Fruit fly (Drosophila melanogaster) whole organism, embryonic: ENCODE results near the gene Act87E.

Experiments used
- Abd-B ChIP-seq: fragments of 200-800 bp; sonication (Bioruptor generic); optimal IDR thresholded peaks from 2 replicates; lab custom pipeline; 2018; ENCODE audit warnings: missing biosample characterization, mild to moderate bottlenecking, missing genetic modification characterization, moderate library complexity
- CG10654 ChIP-seq: fragments of 200-800 bp; sonication (Bioruptor generic); optimal IDR thresholded peaks from 2 replicates; lab custom pipeline; 2016; ENCODE audit warnings: missing biosample characterization, missing genetic modification characterization
- CG11560 ChIP-seq: fragments of 200-800 bp; sonication (Bioruptor generic); IDR thresholded peaks from 3 replicates; pipeline ENCODE4 v1.3.6; 2022; ENCODE audit warnings: missing biosample characterization, missing genetic modification characterization
- CG11695 ChIP-seq: fragments of 200-800 bp; sonication (Bioruptor generic); IDR thresholded peaks from 3 replicates; pipeline ENCODE4 v1.3.6; 2022; ENCODE audit warnings: missing biosample characterization, missing genetic modification characterization
- CG12744 ChIP-seq: fragments of 200-800 bp; sonication (Bioruptor generic); optimal IDR thresholded peaks from 2 replicates; lab custom pipeline; 2016; ENCODE audit warnings: missing biosample characterization, missing genetic modification characterization
- CG13296 ChIP-seq: fragments of 200-800 bp; sonication (Bioruptor generic); optimal IDR thresholded peaks from 3 replicates; lab custom pipeline; 2018; ENCODE audit warnings: missing biosample characterization, mild to moderate bottlenecking, missing genetic modification characterization
- CG13894 ChIP-seq: fragments of 200-800 bp; sonication (Bioruptor generic); optimal IDR thresholded peaks from 3 replicates; lab custom pipeline; 2018; ENCODE audit warnings: missing biosample characterization, mild to moderate bottlenecking, missing genetic modification characterization, moderate library complexity
- CG15601 ChIP-seq: fragments of 200-800 bp; sonication (Bioruptor generic); optimal IDR thresholded peaks from 3 replicates; lab custom pipeline; 2019; ENCODE audit warnings: missing biosample characterization, mild to moderate bottlenecking, missing genetic modification characterization, moderate library complexity
- CG2120 ChIP-seq: fragments of 200-800 bp; sonication (Bioruptor generic); optimal IDR thresholded peaks from 3 replicates; lab custom pipeline; 2016; ENCODE audit warnings: missing biosample characterization, missing genetic modification characterization
- CG34376 ChIP-seq: fragments of 200-800 bp; sonication (Bioruptor generic); optimal IDR thresholded peaks from 2 replicates; lab custom pipeline; 2018; ENCODE audit warnings: missing biosample characterization, mild to moderate bottlenecking, missing genetic modification characterization
- CG3838 ChIP-seq: fragments of 200-800 bp; sonication (Bioruptor generic); optimal IDR thresholded peaks from 3 replicates; lab custom pipeline; 2016; ENCODE audit warnings: missing biosample characterization, missing genetic modification characterization
- CG8765 ChIP-seq: fragments of 200-800 bp; sonication (Bioruptor generic); IDR thresholded peaks from 2 replicates; pipeline ENCODE4 v1.3.6; 2022; ENCODE audit warnings: missing biosample characterization, missing genetic modification characterization
- CG9727 ChIP-seq: fragments of 200-800 bp; sonication (Bioruptor generic); optimal IDR thresholded peaks from 3 replicates; lab custom pipeline; 2017; ENCODE audit warnings: missing biosample characterization, mild to moderate bottlenecking, missing genetic modification characterization
- CkIIα-i1 ChIP-seq: fragments of 200-800 bp; sonication (Bioruptor generic); IDR thresholded peaks from 2 replicates; pipeline ENCODE4 v1.3.6; 2022; ENCODE audit warnings: missing biosample characterization, missing genetic modification characterization
- Dll ChIP-seq: fragments of 200-800 bp; sonication (Bioruptor generic); IDR thresholded peaks from 4 replicates; pipeline ENCODE4 v1.3.6; 2022; ENCODE audit warnings: missing biosample characterization, missing genetic modification characterization; ENCODE audit not compliant: partially characterized antibody
- Gug ChIP-seq: fragments of 200-800 bp; sonication (Bioruptor generic); IDR thresholded peaks from 4 replicates; pipeline ENCODE4 v1.3.6; 2022; ENCODE audit warnings: missing biosample characterization, missing genetic modification characterization
- Hr78 ChIP-seq, 2 experiments: fragments of 200-800 bp in 1 of 2; fragments of >200 bp in 1 of 2; sonication (Bioruptor generic) in 1 of 2; optimal IDR thresholded peaks; 2 replicates each; lab custom pipeline; 2017 to 2019; ENCODE audit warnings: missing biosample characterization in 2 of 2, missing genetic modification characterization in 2 of 2, mild to moderate bottlenecking in 1 of 2, moderate library complexity in 1 of 2
- Jarid2 ChIP-seq: fragments of 200-800 bp; sonication (Bioruptor generic); optimal IDR thresholded peaks from 3 replicates; lab custom pipeline; 2017; ENCODE audit warnings: mild to moderate bottlenecking, missing biosample characterization, missing genetic modification reagents, missing genetic modification characterization
- Med ChIP-seq: fragments of 200-800 bp; sonication (Bioruptor generic); peaks from one replicate; lab custom pipeline; 2016; ENCODE audit warnings: missing biosample characterization, missing genetic modification characterization, mild to moderate bottlenecking, inconsistent platforms, moderate library complexity
- NFAT ChIP-seq: fragments of 200-800 bp; sonication (Bioruptor generic); IDR thresholded peaks from 2 replicates; pipeline ENCODE4 v1.3.6; 2022; ENCODE audit warnings: missing biosample characterization, missing genetic modification characterization
- NK7.1 ChIP-seq: fragments of 200-800 bp; sonication (Bioruptor generic); optimal IDR thresholded peaks from 3 replicates; lab custom pipeline; 2016; ENCODE audit warnings: missing biosample characterization, missing genetic modification characterization
- Nf-YA ChIP-seq: fragments of 200-800 bp; sonication (Bioruptor generic); IDR thresholded peaks from 2 replicates; pipeline ENCODE4 v1.3.6; 2022; ENCODE audit warnings: missing biosample characterization, missing genetic modification characterization
- Pdp1 ChIP-seq, 2 experiments: fragments of 200-800 bp; sonication (Bioruptor generic); optimal IDR thresholded peaks; 3 replicates each; lab custom pipeline; 2016; ENCODE audit warnings: missing biosample characterization in 2 of 2, missing genetic modification characterization in 2 of 2, mild to moderate bottlenecking in 1 of 2, moderate library complexity in 1 of 2
- Trl ChIP-seq, 3 experiments: fragments of >200 bp in 2 of 3; fragments of 200-800 bp in 1 of 3; sonication (Bioruptor generic) in 1 of 3; optimal IDR thresholded peaks; 2 replicates in 1 of 3; 3 replicates in 2 of 3; lab custom pipeline; 2016 to 2017; ENCODE audit warnings: missing biosample characterization in 1 of 3, missing genetic modification characterization in 1 of 3
- Vsx1 ChIP-seq: fragments of 200-800 bp; sonication (Bioruptor generic); optimal IDR thresholded peaks from 2 replicates; lab custom pipeline; 2017; ENCODE audit warnings: missing biosample characterization, mild to moderate bottlenecking, missing genetic modification characterization, missing genetic modification reagents
- YL-1 ChIP-seq: fragments of 200-800 bp; sonication (Bioruptor generic); optimal IDR thresholded peaks from 3 replicates; lab custom pipeline; 2017; ENCODE audit warnings: missing biosample characterization, mild to moderate bottlenecking, missing genetic modification characterization
- ap ChIP-seq: fragments of 200-800 bp; sonication (Bioruptor generic); IDR thresholded peaks from 2 replicates; pipeline ENCODE4 v1.3.6; 2022; ENCODE audit warnings: missing biosample characterization, missing genetic modification characterization
- cg ChIP-seq: fragments of 200-800 bp; sonication (Bioruptor generic); optimal IDR thresholded peaks from 3 replicates; lab custom pipeline; 2019; ENCODE audit warnings: missing biosample characterization, mild to moderate bottlenecking, missing genetic modification characterization, moderate library complexity
- chinmo ChIP-seq: fragments of 200-800 bp; sonication (Bioruptor generic); IDR thresholded peaks from 4 replicates; pipeline ENCODE4 v1.3.6; 2022; ENCODE audit warnings: missing biosample characterization, missing genetic modification characterization; ENCODE audit not compliant: partially characterized antibody
- crol ChIP-seq: fragments of 200-800 bp; sonication (Bioruptor generic); IDR thresholded peaks from 2 replicates; pipeline ENCODE4 v1.3.6; 2022; ENCODE audit warnings: missing biosample characterization, missing genetic modification characterization
- dm ChIP-seq: fragments of 200-800 bp; sonication (Bioruptor generic); optimal IDR thresholded peaks from 3 replicates; lab custom pipeline; 2016; ENCODE audit warnings: missing biosample characterization, missing genetic modification characterization
- ems ChIP-seq: fragments of 200-800 bp; sonication (Bioruptor generic); optimal IDR thresholded peaks from 3 replicates; lab custom pipeline; 2016; ENCODE audit warnings: missing biosample characterization, missing genetic modification characterization
- gcm ChIP-seq: fragments of 200-800 bp; sonication (Bioruptor generic); optimal IDR thresholded peaks from 2 replicates; lab custom pipeline; 2019; ENCODE audit warnings: missing biosample characterization, mild to moderate bottlenecking, missing genetic modification characterization, moderate library complexity
- gem ChIP-seq: fragments of 200-800 bp; sonication (Bioruptor generic); optimal IDR thresholded peaks from 2 replicates; lab custom pipeline; 2019; ENCODE audit warnings: missing biosample characterization, mild to moderate bottlenecking, missing genetic modification characterization, moderate library complexity
- grau ChIP-seq: fragments of 200-800 bp; optimal IDR thresholded peaks from 3 replicates; lab custom pipeline; 2019; ENCODE audit warnings: missing biosample characterization, mild to moderate bottlenecking, missing genetic modification characterization, moderate library complexity
- hbn ChIP-seq: fragments of 200-800 bp; sonication (Bioruptor generic); IDR thresholded peaks from 2 replicates; pipeline ENCODE4 v1.3.6; 2022; ENCODE audit warnings: missing biosample characterization, missing genetic modification characterization; ENCODE audit not compliant: partially characterized antibody
- ind ChIP-seq: fragments of 200-800 bp; sonication (Bioruptor generic); optimal IDR thresholded peaks from 3 replicates; lab custom pipeline; 2016; ENCODE audit warnings: missing biosample characterization, missing genetic modification characterization
- knrl ChIP-seq: fragments of 200-800 bp; sonication (Bioruptor generic); IDR thresholded peaks from 3 replicates; pipeline ENCODE4 v1.3.6; 2022; ENCODE audit warnings: missing biosample characterization, missing genetic modification characterization; ENCODE audit not compliant: partially characterized antibody
- maf-S ChIP-seq: fragments of 200-800 bp; sonication (Bioruptor generic); optimal IDR thresholded peaks from 2 replicates; lab custom pipeline; 2016; ENCODE audit warnings: missing biosample characterization, missing genetic modification characterization
- mirr ChIP-seq: fragments of 200-800 bp; sonication (Bioruptor generic); optimal IDR thresholded peaks from 3 replicates; lab custom pipeline; 2018; ENCODE audit warnings: missing biosample characterization, mild to moderate bottlenecking, missing genetic modification characterization
- nmo ChIP-seq: fragments of 200-800 bp; sonication (Bioruptor generic); optimal IDR thresholded peaks from 2 replicates; lab custom pipeline; 2018; ENCODE audit warnings: missing biosample characterization, mild to moderate bottlenecking, missing genetic modification characterization, moderate library complexity
- pros ChIP-seq: fragments of 200-800 bp; sonication (Bioruptor generic); optimal IDR thresholded peaks from 3 replicates; lab custom pipeline; 2019; ENCODE audit warnings: missing biosample characterization, mild to moderate bottlenecking, missing genetic modification characterization, moderate library complexity
- slbo ChIP-seq: fragments of 200-800 bp; sonication (Bioruptor generic); IDR thresholded peaks from 2 replicates; pipeline ENCODE4 v1.3.6; 2022; ENCODE audit warnings: missing biosample characterization, missing genetic modification characterization
- tgo ChIP-seq: fragments of 200-800 bp; sonication (Bioruptor generic); IDR thresholded peaks from 3 replicates; pipeline ENCODE4 v1.3.6; 2022; ENCODE audit warnings: missing biosample characterization, missing genetic modification characterization
- trem ChIP-seq: fragments of 200-800 bp; optimal IDR thresholded peaks from 3 replicates; lab custom pipeline; 2019; ENCODE audit warnings: missing biosample characterization, mild to moderate bottlenecking, missing genetic modification characterization, moderate library complexity
- zen2 ChIP-seq: fragments of 200-800 bp; sonication (Bioruptor generic); IDR thresholded peaks from 3 replicates; pipeline ENCODE4 v1.3.6; 2022; ENCODE audit warnings: missing biosample characterization, missing genetic modification characterization; ENCODE audit not compliant: partially characterized antibody

Act87E gene

DNA sequence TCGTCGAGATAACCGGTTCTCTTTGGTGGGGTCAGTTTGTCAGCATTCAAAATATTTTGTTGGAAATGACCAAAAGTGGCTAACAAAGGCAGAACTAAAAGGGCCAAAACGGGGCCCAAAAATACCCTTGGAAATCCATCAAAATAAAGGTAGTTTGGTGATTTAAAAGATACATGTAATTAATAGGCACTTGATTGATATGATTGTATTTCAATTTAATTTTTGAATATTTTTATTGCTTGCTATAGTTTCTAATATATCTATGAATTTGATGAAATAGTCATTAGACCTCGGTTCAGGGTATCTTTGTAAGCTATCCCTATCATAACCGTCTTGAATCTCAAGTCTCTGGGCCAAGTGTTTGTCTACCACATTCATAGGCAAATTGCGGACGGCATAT is 28.2 kb downstream of the Act87E start (continued):
- TF ChIP-seq CG13894 (tag; lab: Kevin White, UChicago) (peak; percentile 44), CkIIα-i1 (no peak), CG12744 (GFP tag; lab: Kevin White, UChicago) (peak; percentile 41), Vsx1 (peak; percentile 52), chinmo (no peak), Trl (optimal IDR thresholded peaks at IDR 0.05; lab: Kevin White, UChicago) (no peak), Trl (GFP tag; optimal IDR thresholded peaks at IDR 0.05; lab: Kevin White, UChicago) (peak; percentile 64), dm (no peak), hbn (no peak), Nf-YA (GFP tag; lab: Robert Waterston, UW) (no peak), NK7.1 (no peak), trem (tag; lab: Kevin White, UChicago) (peak; percentile 26), zen2 (no peak)

dm6 chr3R:13465705-13466608 is 40.2 kb downstream of the Act87E start:
- peak; percentile 62 for TF ChIP-seq cg (GFP tag; lab: Kevin White, UChicago)
- TF ChIP-seq gcm (GFP tag; lab: Kevin White, UChicago): peak; percentile 63
- TF ChIP-seq ap (GFP tag; lab: Robert Waterston, UW): 0 out of 2 replicates have a peak, but pooled peaks have one; percentile 5
- TF ChIP-seq chinmo: 0 out of 4 replicates have a peak, but pooled peaks have one; percentile 47
- TF ChIP-seq knrl (GFP tag; lab: Robert Waterston, UW): 0 out of 3 replicates have a peak, but pooled peaks have one; percentile 19
- no peak for TF ChIP-seq NFAT (GFP tag; lab: Robert Waterston, UW)
- TF ChIP-seq CG11695 (GFP tag; lab: Robert Waterston, UW): no peak
- TF ChIP-seq maf-S (GFP tag; lab: Kevin White, UChicago): no peak
- no peak for TF ChIP-seq mirr
- 0 out of 2 replicates have a peak, but pooled peaks have one; percentile 58 for TF ChIP-seq crol
- peak; percentile 97 for TF ChIP-seq CG15601 (tag; lab: Kevin White, UChicago)
- peak; percentile 9 for TF ChIP-seq pros (GFP tag; lab: Kevin White, UChicago)
- no peak for TF ChIP-seq tgo
- TF ChIP-seq ems (GFP tag; lab: Kevin White, UChicago): no peak
- TF ChIP-seq CG34376: peak; percentile 43
- peak in 1 of 2 experiments; percentile 17 for TF ChIP-seq Pdp1 (GFP tag; optimal IDR thresholded peaks at IDR 0.05; lab: Kevin White, UChicago)
- peak; percentile 4 for TF ChIP-seq Jarid2 (GFP tag; lab: Kevin White, UChicago)

- TF ChIP-seq Gug (GFP tag; lab: Robert Waterston, UW) (peak; percentile 13; the same call in 1 of the 4 replicates), Dll (GFP tag; lab: Robert Waterston, UW) (no peak), CG9727 (peak; percentile 7), Hr78 (GFP tag; optimal IDR thresholded peaks at IDR 0.05; lab: Kevin White, UChicago) (peak in 1 of 2 experiments; percentile 22), gem (tag; lab: Kevin White, UChicago) (peak; percentile 70), grau (tag; lab: Kevin White, UChicago) (peak; percentile 37), nmo (peak; percentile 37), Abd-B (GFP tag; lab: Kevin White, UChicago) (peak; percentile 12), CG2120 (peak; percentile 8), Pdp1 (GFP tag; optimal IDR thresholded peaks at IDR 0.05; lab: Kevin White, UChicago) (peak in 1 of 2 experiments; percentile 42), CG3838 (no peak), slbo (GFP tag; lab: Robert Waterston, UW) (peak; percentile 30), CG13296 (GFP tag; lab: Kevin White, UChicago) (no peak), Med (peak; percentile 83), CG10654 (GFP tag; lab: Kevin White, UChicago) (no peak), YL-1 (GFP tag; lab: Kevin White, UChicago) (no peak), CG8765 (GFP tag; lab: Robert Waterston, UW) (no peak; the same call in 1 of the 2 replicates), ind (GFP tag; lab: Kevin White, UChicago) (peak; percentile 34), CG11560 (tag; lab: Robert Waterston, UW) (0 out of 3 replicates have a peak, but pooled peaks have one; percentile 37)
These were observed 43.5 kb downstream of the Act87E start for dm6 chr3R:13469246-13469645.
